Fruit fly (Drosophila melanogaster) whole organism, embryonic: ENCODE data around the gene CG7634.

ENCODE experiments used
- Atf-2 ChIP-seq: fragments of 200-800 bp; sonication (Bioruptor generic); optimal IDR thresholded peaks from 2 replicates; lab custom pipeline; 2016; ENCODE audit warnings: missing biosample characterization, missing genetic modification characterization
- Atf6 ChIP-seq: fragments of 200-800 bp; sonication (Bioruptor generic); IDR thresholded peaks from 2 replicates; pipeline ENCODE4 v1.3.6; 2022; ENCODE audit warnings: missing biosample characterization, missing genetic modification characterization
- CG11723 ChIP-seq: fragments of 200-800 bp; sonication (Bioruptor generic); optimal IDR thresholded peaks from 2 replicates; lab custom pipeline; 2017; ENCODE audit warnings: missing biosample characterization, mild to moderate bottlenecking, missing genetic modification characterization
- CG15514 ChIP-seq: fragments of 200-800 bp; sonication (Bioruptor generic); optimal IDR thresholded peaks from 3 replicates; lab custom pipeline; 2017; ENCODE audit warnings: missing biosample characterization, missing genetic modification characterization, mild to moderate bottlenecking, moderate library complexity, missing genetic modification reagents
- CG16815 ChIP-seq: fragments of 200-800 bp; sonication (Bioruptor generic); optimal IDR thresholded peaks from 3 replicates; lab custom pipeline; 2017; ENCODE audit warnings: missing biosample characterization, mild to moderate bottlenecking, missing genetic modification characterization
- CG17328 ChIP-seq: fragments of 200-800 bp; sonication (Bioruptor generic); IDR thresholded peaks from 2 replicates; pipeline ENCODE4 v1.3.6; 2022; ENCODE audit warnings: missing biosample characterization, missing genetic modification characterization
- CG2129 ChIP-seq: fragments of 200-800 bp; sonication (Bioruptor generic); IDR thresholded peaks from 2 replicates; pipeline ENCODE4 v1.3.6; 2022; ENCODE audit warnings: missing biosample characterization, missing genetic modification characterization; ENCODE audit not compliant: partially characterized antibody
- CG30403 ChIP-seq: fragments of 200-800 bp; sonication (Bioruptor generic); optimal IDR thresholded peaks from 3 replicates; lab custom pipeline; 2016; ENCODE audit warnings: missing biosample characterization, missing genetic modification characterization
- CG30431 ChIP-seq: fragments of 200-800 bp; sonication (Bioruptor generic); optimal IDR thresholded peaks from 2 replicates; lab custom pipeline; 2017; ENCODE audit warnings: missing biosample characterization, missing genetic modification characterization
- CG3838 ChIP-seq: fragments of 200-800 bp; sonication (Bioruptor generic); optimal IDR thresholded peaks from 3 replicates; lab custom pipeline; 2016; ENCODE audit warnings: missing biosample characterization, missing genetic modification characterization
- CG43689 ChIP-seq: fragments of 200-800 bp; sonication (Bioruptor generic); IDR thresholded peaks from 2 replicates; pipeline ENCODE4 v1.3.6; 2022; ENCODE audit warnings: missing biosample characterization, missing genetic modification characterization
- CG4424 ChIP-seq: fragments of 200-800 bp; sonication (Bioruptor generic); optimal IDR thresholded peaks from 3 replicates; lab custom pipeline; 2016; ENCODE audit warnings: missing biosample characterization, missing genetic modification characterization
- CG5953 ChIP-seq: fragments of 200-800 bp; sonication (Bioruptor generic); IDR thresholded peaks from 2 replicates; pipeline ENCODE4 v1.3.6; 2022; ENCODE audit warnings: missing biosample characterization, missing genetic modification characterization
- CG8924 ChIP-seq: fragments of 200-800 bp; optimal IDR thresholded peaks from 3 replicates; lab custom pipeline; 2019; ENCODE audit warnings: missing biosample characterization, mild to moderate bottlenecking, missing genetic modification characterization, moderate library complexity
- CG9215 ChIP-seq: fragments of 200-800 bp; sonication (Bioruptor generic); IDR thresholded peaks from 2 replicates; pipeline ENCODE4 v1.3.6; 2022; ENCODE audit warnings: missing biosample characterization, missing genetic modification characterization
- CG9797 ChIP-seq: fragments of 200-800 bp; sonication (Bioruptor generic); optimal IDR thresholded peaks from 3 replicates; lab custom pipeline; 2018; ENCODE audit warnings: missing biosample characterization, mild to moderate bottlenecking, missing genetic modification characterization
- D ChIP-seq, 2 experiments: fragments of 200-800 bp in 1 of 2; fragments of >200 bp in 1 of 2; sonication (Bioruptor generic) in 1 of 2; optimal IDR thresholded peaks; 2 replicates in 1 of 2; 3 replicates in 1 of 2; lab custom pipeline; 2017; ENCODE audit warnings: mild to moderate bottlenecking in 1 of 2, missing biosample characterization in 1 of 2, missing genetic modification characterization in 1 of 2, missing genetic modification reagents in 1 of 2
- Doc2 ChIP-seq: fragments of 200-800 bp; sonication (Bioruptor generic); IDR thresholded peaks from 2 replicates; pipeline ENCODE4 v1.3.6; 2022; ENCODE audit warnings: missing biosample characterization, missing genetic modification characterization
- Ets65A ChIP-seq: fragments of 200-800 bp; sonication (Bioruptor generic); peaks from one replicate; lab custom pipeline; 2016; ENCODE audit warnings: missing biosample characterization, missing genetic modification characterization
- HHEX ChIP-seq: fragments of 200-800 bp; sonication (Bioruptor generic); optimal IDR thresholded peaks from 3 replicates; lab custom pipeline; 2017; ENCODE audit warnings: missing biosample characterization, mild to moderate bottlenecking, missing genetic modification characterization, missing genetic modification reagents
- HLH3B ChIP-seq: fragments of 200-800 bp; sonication (Bioruptor generic); IDR thresholded peaks from 2 replicates; pipeline ENCODE4 v1.3.6; 2022; ENCODE audit warnings: missing biosample characterization, missing genetic modification characterization
- Hand ChIP-seq: fragments of 200-800 bp; sonication (Bioruptor generic); optimal IDR thresholded peaks from 2 replicates; lab custom pipeline; 2017; ENCODE audit warnings: mild to moderate bottlenecking, missing biosample characterization, missing genetic modification reagents, missing genetic modification characterization
- MBD-R2 ChIP-seq: fragments of 200-800 bp; sonication (Bioruptor generic); IDR thresholded peaks from 2 replicates; pipeline ENCODE4 v1.3.6; 2022; ENCODE audit warnings: missing biosample characterization, missing genetic modification characterization
- Meics ChIP-seq: fragments of 200-800 bp; sonication (Bioruptor generic); optimal IDR thresholded peaks from 2 replicates; lab custom pipeline; 2017; ENCODE audit warnings: missing biosample characterization, mild to moderate bottlenecking, missing genetic modification characterization
- NK7.1 ChIP-seq: fragments of 200-800 bp; sonication (Bioruptor generic); optimal IDR thresholded peaks from 3 replicates; lab custom pipeline; 2016; ENCODE audit warnings: missing biosample characterization, missing genetic modification characterization
- Ptx1 ChIP-seq: fragments of 200-800 bp; sonication (Bioruptor generic); IDR thresholded peaks from 2 replicates; pipeline ENCODE4 v1.3.6; 2022; ENCODE audit warnings: missing biosample characterization, missing genetic modification characterization
- Rfx ChIP-seq: fragments of 200-800 bp; sonication (Bioruptor generic); IDR thresholded peaks from 2 replicates; pipeline ENCODE4 v1.3.6; 2022; ENCODE audit warnings: missing biosample characterization, missing genetic modification characterization
- Side ChIP-seq: fragments of 200-800 bp; sonication (Bioruptor generic); optimal IDR thresholded peaks from 2 replicates; lab custom pipeline; 2016; ENCODE audit warnings: missing biosample characterization, missing genetic modification characterization
- Six4 ChIP-seq: fragments of 200-800 bp; sonication (Bioruptor generic); optimal IDR thresholded peaks from 2 replicates; lab custom pipeline; 2016; ENCODE audit warnings: missing biosample characterization, missing genetic modification characterization
- az2 ChIP-seq: fragments of 200-800 bp; sonication (Bioruptor generic); optimal IDR thresholded peaks from 3 replicates; lab custom pipeline; 2016; ENCODE audit warnings: missing biosample characterization, missing genetic modification characterization
- btn ChIP-seq: fragments of 200-800 bp; sonication (Bioruptor generic); optimal IDR thresholded peaks from 2 replicates; lab custom pipeline; 2016; ENCODE audit warnings: missing biosample characterization, missing genetic modification characterization
- cas ChIP-seq: fragments of 200-800 bp; sonication (Bioruptor generic); IDR thresholded peaks from 2 replicates; pipeline ENCODE4 v1.3.6; 2022; ENCODE audit warnings: missing biosample characterization, missing genetic modification characterization
- ewg ChIP-seq: fragments of 200-800 bp; sonication (Bioruptor generic); optimal IDR thresholded peaks from 3 replicates; lab custom pipeline; 2017; ENCODE audit warnings: mild to moderate bottlenecking, missing biosample characterization, missing genetic modification reagents, missing genetic modification characterization
- fd3F ChIP-seq: fragments of 200-800 bp; sonication (Bioruptor generic); optimal IDR thresholded peaks from 2 replicates; lab custom pipeline; 2018; ENCODE audit warnings: missing biosample characterization, mild to moderate bottlenecking, missing genetic modification characterization, moderate library complexity
- fd64A ChIP-seq: fragments of 200-800 bp; sonication (Bioruptor generic); optimal IDR thresholded peaks from 3 replicates; lab custom pipeline; 2018; ENCODE audit warnings: missing biosample characterization, mild to moderate bottlenecking, missing genetic modification characterization
- fru ChIP-seq: fragments of >200 bp; optimal IDR thresholded peaks from 2 replicates; lab custom pipeline; 2017
- ftz-f1 ChIP-seq: fragments of 200-800 bp; sonication (Bioruptor generic); optimal IDR thresholded peaks from 2 replicates; lab custom pipeline; 2016; ENCODE audit warnings: missing biosample characterization, missing genetic modification characterization
- gcm ChIP-seq: fragments of 200-800 bp; sonication (Bioruptor generic); optimal IDR thresholded peaks from 2 replicates; lab custom pipeline; 2019; ENCODE audit warnings: missing biosample characterization, mild to moderate bottlenecking, missing genetic modification characterization, moderate library complexity
- gfzf ChIP-seq: fragments of 200-800 bp; sonication (Bioruptor generic); optimal IDR thresholded peaks from 2 replicates; lab custom pipeline; 2016; ENCODE audit warnings: missing biosample characterization, mild to moderate bottlenecking, missing genetic modification characterization, moderate library complexity
- grau ChIP-seq: fragments of 200-800 bp; optimal IDR thresholded peaks from 3 replicates; lab custom pipeline; 2019; ENCODE audit warnings: missing biosample characterization, mild to moderate bottlenecking, missing genetic modification characterization, moderate library complexity
- inv ChIP-seq: fragments of 200-800 bp; sonication (Bioruptor generic); IDR thresholded peaks from 2 replicates; pipeline ENCODE4 v1.3.6; 2022; ENCODE audit warnings: missing biosample characterization, missing genetic modification characterization; ENCODE audit not compliant: partially characterized antibody
- kni ChIP-seq: fragments of 200-800 bp; sonication (Bioruptor generic); optimal IDR thresholded peaks from 3 replicates; lab custom pipeline; 2017; ENCODE audit warnings: mild to moderate bottlenecking, missing biosample characterization, missing genetic modification reagents, missing genetic modification characterization
- mld ChIP-seq: fragments of 200-800 bp; sonication (Bioruptor generic); IDR thresholded peaks from 3 replicates; pipeline ENCODE4 v1.3.6; 2022; ENCODE audit warnings: missing biosample characterization, missing genetic modification characterization; ENCODE audit not compliant: partially characterized antibody
- p53 ChIP-seq: fragments of 200-800 bp; sonication (Bioruptor generic); optimal IDR thresholded peaks from 2 replicates; lab custom pipeline; 2016; ENCODE audit warnings: missing biosample characterization, missing genetic modification characterization
- phol ChIP-seq: fragments of 200-800 bp; sonication (Bioruptor generic); optimal IDR thresholded peaks from 3 replicates; lab custom pipeline; 2018; ENCODE audit warnings: missing biosample characterization, mild to moderate bottlenecking, missing genetic modification characterization, moderate library complexity
- pnt ChIP-seq: fragments of 200-800 bp; sonication (Bioruptor generic); optimal IDR thresholded peaks from 3 replicates; lab custom pipeline; 2016; ENCODE audit warnings: missing biosample characterization, missing genetic modification characterization
- salm ChIP-seq: fragments of 200-800 bp; sonication (Bioruptor generic); optimal IDR thresholded peaks from 2 replicates; lab custom pipeline; 2018; ENCODE audit warnings: missing biosample characterization, mild to moderate bottlenecking, missing genetic modification characterization
- twi ChIP-seq: fragments of 200-800 bp; optimal IDR thresholded peaks from 2 replicates; lab custom pipeline; 2019; ENCODE audit warnings: missing biosample characterization, mild to moderate bottlenecking, missing genetic modification characterization, moderate library complexity
- unpg ChIP-seq: fragments of 200-800 bp; sonication (Bioruptor generic); optimal IDR thresholded peaks from 3 replicates; lab custom pipeline; 2018; ENCODE audit warnings: missing biosample characterization, mild to moderate bottlenecking, missing genetic modification characterization, moderate library complexity
- zen2 ChIP-seq: fragments of 200-800 bp; sonication (Bioruptor generic); IDR thresholded peaks from 3 replicates; pipeline ENCODE4 v1.3.6; 2022; ENCODE audit warnings: missing biosample characterization, missing genetic modification characterization; ENCODE audit not compliant: partially characterized antibody

CG7634 gene

DNA sequence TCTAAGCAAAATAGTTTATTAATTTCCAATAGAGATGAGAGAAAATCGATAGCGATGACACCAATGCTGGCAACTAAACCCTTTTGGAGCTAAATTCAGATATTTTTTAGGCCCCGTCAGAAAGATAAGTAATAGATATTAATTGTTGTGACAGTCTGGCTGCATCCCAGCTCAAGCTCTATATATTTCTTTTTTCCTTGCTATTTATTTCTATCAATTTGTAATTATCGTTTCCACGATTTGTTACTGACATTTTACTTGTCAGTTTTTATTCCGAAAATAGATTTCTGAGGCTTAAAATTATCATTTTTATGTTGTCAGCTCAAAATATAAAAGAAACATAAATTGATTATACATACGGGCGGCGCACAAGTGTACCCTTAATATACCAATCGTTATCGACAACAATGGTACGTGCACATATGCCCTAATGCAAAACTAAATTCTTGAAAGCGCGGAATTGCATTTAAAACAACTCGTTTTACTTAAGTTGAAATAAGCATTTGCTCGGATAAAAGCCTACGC, 3.7 kb downstream of the CG7634 start, which contains the start of the genes CRIF and SMC5 (continued):
- no peak for TF ChIP-seq inv (GFP tag; lab: Robert Waterston, UW)
- TF ChIP-seq fru = no peak
- no peak for TF ChIP-seq CG2129 (GFP tag; lab: Robert Waterston, UW)
- peak; percentile 37; the same call in 1 of the 2 replicates for TF ChIP-seq CG17328 (GFP tag; lab: Robert Waterston, UW)
- peak; percentile 49 for TF ChIP-seq Ptx1
- TF ChIP-seq pnt (GFP tag; lab: Kevin White, UChicago) = peak; percentile 30
- TF ChIP-seq grau = peak; percentile 78
- peak; percentile 55 for TF ChIP-seq CG15514 (GFP tag; lab: Kevin White, UChicago)
- TF ChIP-seq Atf-2 (GFP tag; lab: Kevin White, UChicago) = peak; percentile 65
- TF ChIP-seq btn (GFP tag; lab: Kevin White, UChicago) = no peak
- no peak for TF ChIP-seq CG8924 (tag; lab: Kevin White, UChicago)
- TF ChIP-seq MBD-R2 (GFP tag; lab: Robert Waterston, UW) = peak; percentile 39
- no peak for TF ChIP-seq D (optimal IDR thresholded peaks at IDR 0.05; lab: Kevin White, UChicago)
- peak; percentile 26 for TF ChIP-seq D (GFP tag; optimal IDR thresholded peaks at IDR 0.05; lab: Kevin White, UChicago)
- no peak for TF ChIP-seq CG5953 (GFP tag; lab: Robert Waterston, UW)
- peak; percentile 67 for TF ChIP-seq az2
- no peak for TF ChIP-seq mld (GFP tag; lab: Robert Waterston, UW)
- TF ChIP-seq fd3F = peak; percentile 54
- TF ChIP-seq phol (tag; lab: Kevin White, UChicago) = peak; percentile 79
- no peak; the same call in 1 of the 2 replicates for TF ChIP-seq CG9215
- TF ChIP-seq Rfx (GFP tag; lab: Robert Waterston, UW) = peak; percentile 71
- peak; percentile 46 for TF ChIP-seq Side (GFP tag; lab: Kevin White, UChicago)
- TF ChIP-seq ewg = no peak
- peak; percentile 48 for TF ChIP-seq p53 (GFP tag; lab: Kevin White, UChicago)
- TF ChIP-seq cas = no peak
- no peak for TF ChIP-seq salm
- no peak for TF ChIP-seq zen2 (GFP tag; lab: Robert Waterston, UW)
- no peak for TF ChIP-seq CG3838 (GFP tag; lab: Kevin White, UChicago)
- peak; percentile 64 for TF ChIP-seq twi
- TF ChIP-seq ftz-f1 (GFP tag; lab: Kevin White, UChicago) = no peak
- TF ChIP-seq Doc2 (GFP tag; lab: Robert Waterston, UW) = no peak
- peak; percentile 18 for TF ChIP-seq gfzf (GFP tag; lab: Kevin White, UChicago)
- TF ChIP-seq fd64A (GFP tag; lab: Kevin White, UChicago) = no peak
- no peak for TF ChIP-seq HHEX (GFP tag; lab: Kevin White, UChicago)
- TF ChIP-seq Hand (GFP tag; lab: Kevin White, UChicago) = no peak
- peak; percentile 58 for TF ChIP-seq unpg (GFP tag; lab: Kevin White, UChicago)
- peak; percentile 52 for TF ChIP-seq NK7.1 (GFP tag; lab: Kevin White, UChicago)
- TF ChIP-seq gcm (GFP tag; lab: Kevin White, UChicago) = peak; percentile 84
- TF ChIP-seq CG16815 (GFP tag; lab: Kevin White, UChicago) = peak; percentile 54
- peak; percentile 52 for TF ChIP-seq HLH3B (GFP tag; lab: Robert Waterston, UW)
- peak; percentile 51 for TF ChIP-seq Six4 (GFP tag; lab: Kevin White, UChicago)
- no peak for TF ChIP-seq Meics (GFP tag; lab: Kevin White, UChicago)
- peak; percentile 20; the same call in 1 of the 2 replicates for TF ChIP-seq Atf6 (GFP tag; lab: Robert Waterston, UW)
- TF ChIP-seq CG30403 (GFP tag; lab: Kevin White, UChicago) = peak; percentile 89
- peak; percentile 12 for TF ChIP-seq CG30431
- no peak for TF ChIP-seq CG43689 (GFP tag; lab: Robert Waterston, UW)
- TF ChIP-seq CG9797 = peak; percentile 7
- TF ChIP-seq Ets65A (GFP tag; lab: Kevin White, UChicago) = no peak
- TF ChIP-seq CG4424 (GFP tag; lab: Kevin White, UChicago) = peak; percentile 68
- TF ChIP-seq kni (GFP tag; lab: Kevin White, UChicago) = no peak
- TF ChIP-seq CG11723 (GFP tag; lab: Kevin White, UChicago) = peak; percentile 38
